Worm (Caenorhabditis elegans) whole organism, L1 larva: ENCODE measurements around the gene cyp-34A1.

Experiments
- C34B4.2 ChIP-seq: sonication (generic microtip); optimal IDR thresholded peaks from 2 replicates; lab custom pipeline; 2017; ENCODE audit warnings: mild to moderate bottlenecking, missing genetic modification characterization, missing compliant biosample characterization
- F16B12.6 ChIP-seq: fragments of 150-350 bp; optimal IDR thresholded peaks from 2 replicates; lab custom pipeline; 2014; ENCODE audit warnings: missing biosample characterization, missing genetic modification characterization
- Y116A8C.19 ChIP-seq: sonication (generic microtip); optimal IDR thresholded peaks from 2 replicates; lab custom pipeline; 2016; ENCODE audit warnings: missing compliant biosample characterization, missing genetic modification characterization, borderline replicate concordance
- aly-2 ChIP-seq: fragments of 150-350 bp; optimal IDR thresholded peaks from 2 replicates; lab custom pipeline; 2014; ENCODE audit warnings: missing biosample characterization, missing genetic modification characterization
- ama-1 ChIP-seq: fragments of 150-350 bp; optimal IDR thresholded peaks from 2 replicates; lab custom pipeline; 2014
- blmp-1 ChIP-seq: fragments of 150-350 bp; optimal IDR thresholded peaks from 2 replicates; lab custom pipeline; 2014; ENCODE audit warnings: missing biosample characterization, missing genetic modification characterization
- ceh-8 ChIP-seq: fragments of 200-800 bp; sonication (Bioruptor generic); optimal IDR thresholded peaks from 2 replicates; lab custom pipeline; 2018; ENCODE audit warnings: mild to moderate bottlenecking, missing genetic modification characterization, moderate library complexity, missing compliant biosample characterization
- ceh-82 ChIP-seq, 3 experiments: fragments of 150-350 bp in 1 of 3; sonication (generic microtip) in 2 of 3; optimal IDR thresholded peaks; 2 replicates each; lab custom pipeline; 2014 to 2017; ENCODE audit warnings: missing biosample characterization in 3 of 3, missing genetic modification characterization in 3 of 3
- ceh-90 ChIP-seq: sonication (generic microtip); optimal IDR thresholded peaks from 2 replicates; lab custom pipeline; 2016; ENCODE audit warnings: missing genetic modification characterization, missing compliant biosample characterization
- dpl-1 ChIP-seq, 3 experiments: fragments of 150-350 bp in 2 of 3; sonication (generic microtip) in 1 of 3; optimal IDR thresholded peaks; 2 replicates each; lab custom pipeline; 2014 to 2017; ENCODE audit warnings: missing biosample characterization in 3 of 3, missing genetic modification characterization in 3 of 3, missing genetic modification reagents in 3 of 3
- efl-1 ChIP-seq, 4 experiments: fragments of 150-350 bp; optimal IDR thresholded peaks in 3 of 4; peaks in 1 of 4; 1 replicate in 1 of 4; 2 replicates in 3 of 4; lab custom pipeline; 2014; ENCODE audit warnings: missing biosample characterization in 2 of 4, missing genetic modification characterization in 2 of 4, missing genetic modification reagents in 2 of 4
- egl-13 ChIP-seq: sonication (generic microtip); optimal IDR thresholded peaks from 2 replicates; lab custom pipeline; 2016; ENCODE audit warnings: missing genotype, missing genetic modification reagents, missing genetic modification characterization, missing compliant biosample characterization
- elt-3 ChIP-seq, 6 experiments: fragments of 150-350 bp in 1 of 6; sonication (generic microtip); optimal IDR thresholded peaks; 2 replicates each; lab custom pipeline; 2017 to 2018; ENCODE audit warnings: missing biosample characterization in 6 of 6, missing genetic modification characterization in 6 of 6, inconsistent platforms in 1 of 6
- ets-5 ChIP-seq: fragments of 200-800 bp; sonication (Bioruptor generic); IDR thresholded peaks from 2 replicates; pipeline ENCODE4 v1.3.6; 2022; ENCODE audit warnings: missing genetic modification characterization, missing compliant biosample characterization
- fkh-8 ChIP-seq: sonication (generic microtip); optimal IDR thresholded peaks from 2 replicates; lab custom pipeline; 2016; ENCODE audit warnings: mild to moderate bottlenecking, missing genetic modification characterization, missing compliant biosample characterization
- fos-1 ChIP-seq: fragments of 150-350 bp; optimal IDR thresholded peaks from 2 replicates; lab custom pipeline; 2014; ENCODE audit warnings: missing biosample characterization, missing genetic modification characterization
- hlh-4 ChIP-seq: sonication (generic microtip); optimal IDR thresholded peaks from 2 replicates; lab custom pipeline; 2016; ENCODE audit warnings: mild to moderate bottlenecking, missing genetic modification characterization, missing compliant biosample characterization
- hpl-2 ChIP-seq: fragments of 150-350 bp; optimal IDR thresholded peaks from 2 replicates; lab custom pipeline; 2014; ENCODE audit warnings: missing biosample characterization, missing genetic modification reagents, missing genetic modification characterization
- irx-1 ChIP-seq: sonication (generic microtip); optimal IDR thresholded peaks from 2 replicates; lab custom pipeline; 2016; ENCODE audit warnings: missing genetic modification characterization, missing compliant biosample characterization
- isw-1 ChIP-seq: fragments of 200-800 bp; sonication (Bioruptor generic); IDR thresholded peaks from 2 replicates; pipeline ENCODE4 v1.3.6; 2022; ENCODE audit warnings: missing genetic modification characterization, missing compliant biosample characterization
- lin-13 ChIP-seq: fragments of 150-350 bp; optimal IDR thresholded peaks from 2 replicates; lab custom pipeline; 2014; ENCODE audit warnings: missing biosample characterization, missing genetic modification reagents, missing genetic modification characterization
- lin-39 ChIP-seq: fragments of 150-350 bp; optimal IDR thresholded peaks from 2 replicates; lab custom pipeline; 2014; ENCODE audit warnings: missing biosample characterization, missing genetic modification reagents, missing genetic modification characterization
- mab-9 ChIP-seq: fragments of 200-800 bp; sonication (Bioruptor generic); IDR thresholded peaks from 2 replicates; pipeline ENCODE4 v1.3.6; 2022; ENCODE audit warnings: missing genetic modification reagents, missing genetic modification characterization, missing compliant biosample characterization
- mdl-1 ChIP-seq, 2 experiments: fragments of 150-350 bp; optimal IDR thresholded peaks; 2 replicates each; lab custom pipeline; 2014 to 2017; ENCODE audit warnings: missing biosample characterization in 2 of 2, missing genetic modification characterization in 2 of 2, inconsistent platforms in 1 of 2
- mef-2 ChIP-seq: fragments of 150-350 bp; optimal IDR thresholded peaks from 2 replicates; lab custom pipeline; 2014; ENCODE audit warnings: missing biosample characterization, missing genetic modification characterization
- mep-1 ChIP-seq: fragments of 150-350 bp; optimal IDR thresholded peaks from 2 replicates; lab custom pipeline; 2014; ENCODE audit warnings: missing biosample characterization, missing genetic modification characterization
- nhr-19 ChIP-seq: fragments of 200-800 bp; sonication (Bioruptor generic); conservative IDR thresholded peaks from 2 replicates; pipeline ENCODE4 v1.3.6; 2022; ENCODE audit warnings: missing genetic modification characterization, missing compliant biosample characterization
- nhr-237 ChIP-seq: fragments of 150-350 bp; optimal IDR thresholded peaks from 2 replicates; lab custom pipeline; 2014; ENCODE audit warnings: missing biosample characterization, missing genetic modification characterization
- nhr-47 ChIP-seq: sonication (generic microtip); optimal IDR thresholded peaks from 2 replicates; lab custom pipeline; 2016; ENCODE audit warnings: mild to moderate bottlenecking, missing genetic modification characterization, moderate library complexity, missing compliant biosample characterization
- nhr-71 ChIP-seq: sonication (generic microtip); optimal IDR thresholded peaks from 2 replicates; lab custom pipeline; 2016; ENCODE audit warnings: mild to moderate bottlenecking, missing genetic modification characterization, moderate library complexity, missing compliant biosample characterization
- nhr-76 ChIP-seq: sonication (generic microtip); optimal IDR thresholded peaks from 2 replicates; lab custom pipeline; 2017; ENCODE audit warnings: missing biosample characterization, missing genetic modification characterization
- nhr-85 ChIP-seq: sonication (generic microtip); peaks from one replicate; lab custom pipeline; 2016; ENCODE audit warnings: missing genetic modification characterization, inconsistent platforms, missing compliant biosample characterization
- nhr-90 ChIP-seq: sonication (generic microtip); optimal IDR thresholded peaks from 2 replicates; lab custom pipeline; 2016; ENCODE audit warnings: mild to moderate bottlenecking, missing genetic modification characterization, missing compliant biosample characterization; ENCODE audit not compliant: poor library complexity
- rnt-1 ChIP-seq: sonication (generic microtip); optimal IDR thresholded peaks from 2 replicates; lab custom pipeline; 2016; ENCODE audit warnings: mild to moderate bottlenecking, missing genetic modification characterization, moderate library complexity, missing compliant biosample characterization
- skn-1 ChIP-seq: fragments of 150-350 bp; optimal IDR thresholded peaks from 2 replicates; lab custom pipeline; 2014; ENCODE audit warnings: missing biosample characterization, missing genetic modification characterization
- snu-23 ChIP-seq: sonication (generic microtip); optimal IDR thresholded peaks from 2 replicates; lab custom pipeline; 2016; ENCODE audit warnings: missing genetic modification characterization, missing compliant biosample characterization
- sptf-1 ChIP-seq: fragments of 150-350 bp; optimal IDR thresholded peaks from 2 replicates; lab custom pipeline; 2014; ENCODE audit warnings: missing biosample characterization, missing genetic modification characterization
- sup-37 ChIP-seq: fragments of 200-800 bp; sonication (Bioruptor generic); optimal IDR thresholded peaks from 2 replicates; lab custom pipeline; 2018; ENCODE audit warnings: mild to moderate bottlenecking, missing genetic modification characterization, missing compliant biosample characterization
- swsn-7 ChIP-seq: sonication (generic microtip); optimal IDR thresholded peaks from 2 replicates; lab custom pipeline; 2016; ENCODE audit warnings: missing genetic modification characterization, missing compliant biosample characterization
- unc-130 ChIP-seq: fragments of 150-350 bp; optimal IDR thresholded peaks from 2 replicates; lab custom pipeline; 2017; ENCODE audit warnings: missing biosample characterization, missing genetic modification characterization, inconsistent platforms
- unc-86 ChIP-seq: sonication (generic microtip); optimal IDR thresholded peaks from 2 replicates; lab custom pipeline; 2016; ENCODE audit warnings: missing genetic modification characterization, missing compliant biosample characterization
- zip-4 ChIP-seq: fragments of 200-800 bp; sonication (Bioruptor generic); optimal IDR thresholded peaks from 2 replicates; lab custom pipeline; 2018; ENCODE audit warnings: mild to moderate bottlenecking, missing genetic modification characterization, moderate library complexity, missing compliant biosample characterization
- ztf-11 ChIP-seq, 2 experiments: sonication (generic microtip); optimal IDR thresholded peaks; 2 replicates each; lab custom pipeline; 2016 to 2017; ENCODE audit warnings: missing genetic modification characterization in 2 of 2, missing biosample characterization in 1 of 2, missing compliant biosample characterization in 1 of 2
- ztf-4 ChIP-seq: fragments of 150-350 bp; optimal IDR thresholded peaks from 2 replicates; lab custom pipeline; 2014; ENCODE audit warnings: missing biosample characterization, missing genetic modification characterization

The cyp-34A1 gene

ce11 chrV:15298597-15298996, 10.8 kb upstream of the cyp-34A1 start, which contains the start of gene cpr-3 (continued):
- TF ChIP-seq dpl-1 (GFP tag; optimal IDR thresholded peaks at IDR 0.05; lab: Kevin White, UChicago) (no peak), nhr-90 (tag; lab: Kevin White, UChicago) (peak; percentile 19), egl-13 (tag; lab: Kevin White, UChicago) (no peak), rnt-1 (no peak), ceh-82 (tag; optimal IDR thresholded peaks at IDR 0.05; lab: Kevin White, UChicago) (no peak), nhr-71 (tag; lab: Kevin White, UChicago) (peak; percentile 30), ztf-4 (no peak), sup-37 (GFP tag; lab: Kevin White, UChicago) (no peak), blmp-1 (tag; lab: Kevin White, UChicago) (no peak), swsn-7 (tag; lab: Kevin White, UChicago) (no peak), lin-13 (GFP tag; lab: Kevin White, UChicago) (no peak), hlh-4 (tag; lab: Kevin White, UChicago) (no peak), aly-2 (tag; lab: Kevin White, UChicago) (no peak), C34B4.2 (tag; lab: Kevin White, UChicago) (no peak), ceh-90 (no peak), lin-39 (tag; lab: Kevin White, UChicago) (no peak), snu-23 (GFP tag; lab: Kevin White, UChicago) (no peak), nhr-237 (no peak), hpl-2 (GFP tag; lab: Kevin White, UChicago) (no peak), ets-5 (GFP tag; lab: Robert Waterston, UW) (no peak), unc-86 (tag; lab: Kevin White, UChicago) (no peak), nhr-19 (GFP tag; lab: Robert Waterston, UW) (no peak), zip-4 (GFP tag; lab: Kevin White, UChicago) (no peak), ztf-11 (tag; optimal IDR thresholded peaks at IDR 0.05; lab: Kevin White, UChicago) (no peak), mef-2 (tag; lab: Kevin White, UChicago) (no peak), isw-1 (GFP tag; lab: Robert Waterston, UW) (no peak), unc-130 (tag; lab: Kevin White, UChicago) (no peak), sptf-1 (tag; lab: Kevin White, UChicago) (no peak), F16B12.6 (tag; lab: Kevin White, UChicago) (no peak), Y116A8C.19 (tag; lab: Kevin White, UChicago) (no peak), nhr-47 (tag; lab: Kevin White, UChicago) (no peak), mdl-1 (tag; optimal IDR thresholded peaks at IDR 0.05; lab: Kevin White, UChicago) (no peak), efl-1 (optimal IDR thresholded peaks at IDR 0.05; lab: Kevin White, UChicago) (no peak), efl-1 (GFP tag; optimal IDR thresholded peaks at IDR 0.05 in 1 of 2; lab: Kevin White, UChicago) (peak in 1 of 2 experiments; percentile 37), mab-9 (no peak), ceh-8 (GFP tag; lab: Kevin White, UChicago) (no peak), fos-1 (tag; lab: Kevin White, UChicago) (no peak), mep-1 (tag; lab: Kevin White, UChicago) (no peak), fkh-8 (tag; lab: Kevin White, UChicago) (no peak), nhr-85 (tag; lab: Kevin White, UChicago) (no peak), nhr-76 (tag; lab: Kevin White, UChicago) (no peak)

ce11 chrV:15293865-15294264, 6.1 kb upstream of the cyp-34A1 start, which contains the start of gene str-96:
TSS of gene str-96 (minus strand) at chrV:15293965.
- TF ChIP-seq ceh-8 (GFP tag; lab: Kevin White, UChicago) (peak; percentile 86), fkh-8 (tag; lab: Kevin White, UChicago) (peak; percentile 32), sptf-1 (tag; lab: Kevin White, UChicago) (no peak), elt-3 (tag; optimal IDR thresholded peaks at IDR 0.05; lab: Kevin White, UChicago) (no peak), ama-1 (lab: Kevin White, UChicago) (no peak), nhr-19 (GFP tag; lab: Robert Waterston, UW) (no peak), skn-1 (tag; lab: Kevin White, UChicago) (no peak), irx-1 (no peak)
